Worm (Caenorhabditis elegans) whole organism, early embryonic: Measurements from ENCODE around the gene clec-207.

Source experiments
- B0310.2 ChIP-seq: sonication (generic microtip); optimal IDR thresholded peaks from 2 replicates; lab custom pipeline; 2016; ENCODE audit warnings: mild to moderate bottlenecking, missing genetic modification characterization, missing compliant biosample characterization
- F13C5.2 ChIP-seq: sonication (generic microtip); optimal IDR thresholded peaks from 2 replicates; lab custom pipeline; 2017; ENCODE audit warnings: mild to moderate bottlenecking, missing genetic modification characterization, inconsistent platforms, missing compliant biosample characterization
- aly-1 ChIP-seq: sonication (generic microtip); optimal IDR thresholded peaks from 2 replicates; lab custom pipeline; 2016; ENCODE audit warnings: missing genetic modification characterization, missing compliant biosample characterization
- ama-1 ChIP-seq: fragments of 150-350 bp; optimal IDR thresholded peaks from 2 replicates; lab custom pipeline; 2014
- ceh-13 ChIP-seq: fragments of 200-800 bp; sonication (Bioruptor generic); optimal IDR thresholded peaks from 2 replicates; lab custom pipeline; 2018; ENCODE audit warnings: mild to moderate bottlenecking, missing genetic modification characterization, missing compliant biosample characterization
- ceh-36 ChIP-seq: sonication (generic microtip); optimal IDR thresholded peaks from 2 replicates; lab custom pipeline; 2016; ENCODE audit warnings: missing genetic modification characterization, inconsistent platforms, missing compliant biosample characterization
- ets-7 ChIP-seq: sonication (generic microtip); optimal IDR thresholded peaks from 2 replicates; lab custom pipeline; 2016; ENCODE audit warnings: missing genotype, missing genetic modification characterization, missing compliant biosample characterization
- flt-1 ChIP-seq: fragments of 200-800 bp; sonication (Bioruptor generic); IDR thresholded peaks from 2 replicates; pipeline ENCODE4 v1.3.6; 2022; ENCODE audit warnings: missing genetic modification characterization, missing compliant biosample characterization
- hmbx-1 ChIP-seq: sonication (generic microtip); optimal IDR thresholded peaks from 2 replicates; lab custom pipeline; 2016; ENCODE audit warnings: mild to moderate bottlenecking, missing genetic modification characterization, missing compliant biosample characterization
- hmg-4 ChIP-seq: fragments of 200-800 bp; sonication (Bioruptor generic); optimal IDR thresholded peaks from 2 replicates; lab custom pipeline; 2018; ENCODE audit warnings: mild to moderate bottlenecking, missing genetic modification characterization, missing compliant biosample characterization
- hnd-1 ChIP-seq: sonication (generic microtip); optimal IDR thresholded peaks from 2 replicates; lab custom pipeline; 2016; ENCODE audit warnings: missing genetic modification characterization, missing compliant biosample characterization
- pes-1 ChIP-seq: fragments of 200-800 bp; sonication (Bioruptor generic); IDR thresholded peaks from 2 replicates; pipeline ENCODE4 v1.3.6; 2022; ENCODE audit warnings: missing genetic modification reagents, missing genetic modification characterization, missing compliant biosample characterization
- scrt-1 ChIP-seq: fragments of 200-800 bp; sonication (Bioruptor generic); IDR thresholded peaks from 2 replicates; pipeline ENCODE4 v1.3.6; 2022; ENCODE audit warnings: missing genetic modification characterization, missing compliant biosample characterization
- sea-1 ChIP-seq: fragments of 200-800 bp; sonication (Bioruptor generic); conservative IDR thresholded peaks from 2 replicates; pipeline ENCODE4 v1.3.6; 2022; ENCODE audit warnings: missing genetic modification characterization, missing compliant biosample characterization
- tbx-11 ChIP-seq: fragments of 200-800 bp; sonication (Bioruptor generic); IDR thresholded peaks from 2 replicates; pipeline ENCODE4 v1.3.6; 2022; ENCODE audit warnings: missing genetic modification characterization, missing compliant biosample characterization
- tbx-37 ChIP-seq: fragments of 200-800 bp; sonication (Bioruptor generic); conservative IDR thresholded peaks from 2 replicates; pipeline ENCODE4 v1.3.6; 2022; ENCODE audit warnings: missing genetic modification reagents, missing genetic modification characterization, missing compliant biosample characterization
- tra-4 ChIP-seq: sonication (generic microtip); optimal IDR thresholded peaks from 2 replicates; lab custom pipeline; 2017; ENCODE audit warnings: missing genetic modification characterization, missing compliant biosample characterization

clec-207 gene

DNA sequence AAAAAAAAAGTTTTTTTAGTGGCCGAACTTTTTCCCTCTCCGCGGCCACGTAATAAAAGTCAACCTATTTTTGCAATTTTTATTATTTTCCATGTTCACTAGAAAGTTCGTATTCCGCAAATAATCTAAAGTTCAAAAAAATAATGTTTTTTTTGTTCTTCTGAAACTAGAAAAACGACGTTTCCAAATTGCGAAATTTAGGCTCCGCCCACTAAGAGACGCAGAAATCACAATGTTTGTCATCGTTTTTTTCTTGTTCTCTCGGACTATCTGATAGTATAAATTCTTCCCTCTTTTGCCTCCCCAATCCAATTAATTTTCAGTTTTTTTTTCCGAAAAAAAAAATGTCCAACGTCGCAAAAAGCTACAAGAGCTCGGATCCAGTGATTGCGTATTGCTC, 38.5 kb upstream of the clec-207 start, which contains the start of gene comt-3:
comt-3 (plus strand) TSS at position 214 of the 400 bp plus-strand sequence.
- TF ChIP-seq ama-1 (no peak), scrt-1 (GFP tag; lab: Robert Waterston, UW) (no peak), F13C5.2 (tag; lab: Kevin White, UChicago) (no peak), pes-1 (GFP tag; lab: Robert Waterston, UW) (no peak), ceh-36 (no peak), aly-1 (no peak)

DNA sequence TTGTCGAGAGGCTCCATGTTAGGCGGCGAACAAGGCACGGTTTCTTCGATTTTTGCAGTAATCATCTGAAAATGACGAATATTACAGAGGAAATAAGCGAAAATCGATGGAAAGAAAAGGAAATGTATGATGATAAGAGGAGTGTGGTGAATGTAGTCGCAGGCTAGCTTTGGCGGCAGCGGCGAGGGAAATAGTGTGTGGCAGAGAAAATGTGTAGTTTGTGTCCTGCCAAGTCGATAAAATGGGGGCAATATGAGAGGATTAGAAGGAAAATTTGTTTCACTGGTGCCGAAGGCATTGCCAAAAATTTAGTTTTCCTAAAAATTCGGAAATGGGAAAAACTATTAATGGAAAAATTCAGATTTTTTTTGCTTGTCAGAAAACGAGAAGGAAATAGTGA, 29.1 kb upstream of the clec-207 start, which contains the start of gene nhr-86:
nhr-86 (minus strand) TSS at position 71 of the 400 bp plus-strand sequence.
- TF ChIP-seq sea-1 (GFP tag; lab: Robert Waterston, UW) (no peak), ceh-13 (GFP tag; lab: Kevin White, UChicago) (no peak), hmbx-1 (tag; lab: Kevin White, UChicago) (no peak), hmg-4 (GFP tag; lab: Kevin White, UChicago) (no peak), tbx-11 (GFP tag; lab: Robert Waterston, UW) (no peak), tra-4 (no peak), ama-1 (no peak), F13C5.2 (tag; lab: Kevin White, UChicago) (no peak)

DNA sequence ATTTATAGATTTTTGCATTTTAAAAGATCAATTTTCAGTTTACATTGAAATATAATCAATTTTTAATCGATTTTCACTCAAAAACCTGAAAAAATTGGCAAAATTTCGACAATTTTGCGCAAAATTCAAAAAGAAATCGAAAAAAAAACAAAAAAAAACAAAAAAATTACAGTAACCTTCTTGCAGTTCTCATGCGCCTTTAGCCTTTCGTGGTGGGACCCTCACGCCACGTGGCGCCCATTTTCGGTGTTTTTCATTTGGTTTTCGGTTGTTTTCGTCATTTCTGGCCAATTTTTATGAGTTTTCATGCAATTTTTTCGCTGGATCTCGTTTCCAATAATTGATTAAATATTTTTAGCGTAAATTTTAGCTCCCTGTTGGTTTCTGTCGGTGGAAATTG, 28.5 kb upstream of the clec-207 start:
- TF ChIP-seq F13C5.2 (tag; lab: Kevin White, UChicago) = no peak
- TF ChIP-seq hnd-1 (tag; lab: Kevin White, UChicago) = no peak
- TF ChIP-seq hmg-4 (GFP tag; lab: Kevin White, UChicago) = no peak
- no peak for TF ChIP-seq ets-7 (tag; lab: Kevin White, UChicago)
- no peak for TF ChIP-seq aly-1

DNA sequence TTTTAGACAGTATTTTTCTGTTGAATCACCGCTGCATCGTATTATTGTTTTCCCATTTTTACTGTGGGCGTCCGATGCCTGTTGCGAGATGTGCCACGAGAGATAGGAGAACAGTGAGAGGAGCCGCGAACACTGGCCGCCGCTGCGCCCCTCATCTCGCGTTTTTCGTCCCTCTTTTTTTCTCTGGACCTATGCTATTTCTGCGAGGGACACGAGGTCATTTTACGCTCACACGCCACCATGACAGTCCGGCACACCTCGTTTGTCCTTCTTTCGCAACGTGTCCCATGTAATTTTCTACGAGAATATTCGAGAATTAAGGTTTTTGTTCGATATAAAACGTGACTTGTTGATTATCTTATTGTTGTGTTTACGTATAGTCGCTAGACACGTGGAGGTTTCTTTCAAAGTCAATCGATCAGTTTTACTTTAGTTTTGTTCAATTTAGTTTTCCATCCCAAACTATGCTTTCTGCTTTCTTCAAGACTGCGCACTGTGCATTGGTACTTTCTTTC, 27.8 kb upstream of the clec-207 start, which contains the start of gene lbp-9:
lbp-9 (plus strand) TSS at position 465 of the 515 bp plus-strand sequence.
- no peak for TF ChIP-seq tra-4
- no peak for TF ChIP-seq hmg-4 (GFP tag; lab: Kevin White, UChicago)
- TF ChIP-seq hnd-1 (tag; lab: Kevin White, UChicago) = no peak
- no peak for TF ChIP-seq tbx-11 (GFP tag; lab: Robert Waterston, UW)
- no peak for TF ChIP-seq pes-1 (GFP tag; lab: Robert Waterston, UW)
- TF ChIP-seq ama-1 = no peak
- no peak for TF ChIP-seq ceh-13 (GFP tag; lab: Kevin White, UChicago)
- no peak for TF ChIP-seq sea-1 (GFP tag; lab: Robert Waterston, UW)
- TF ChIP-seq hmbx-1 (tag; lab: Kevin White, UChicago) = no peak
- no peak for TF ChIP-seq aly-1
- TF ChIP-seq tbx-37 (GFP tag; lab: Robert Waterston, UW) = no peak
- no peak for TF ChIP-seq ceh-36
- TF ChIP-seq ets-7 (tag; lab: Kevin White, UChicago) = no peak
- no peak for TF ChIP-seq flt-1

DNA sequence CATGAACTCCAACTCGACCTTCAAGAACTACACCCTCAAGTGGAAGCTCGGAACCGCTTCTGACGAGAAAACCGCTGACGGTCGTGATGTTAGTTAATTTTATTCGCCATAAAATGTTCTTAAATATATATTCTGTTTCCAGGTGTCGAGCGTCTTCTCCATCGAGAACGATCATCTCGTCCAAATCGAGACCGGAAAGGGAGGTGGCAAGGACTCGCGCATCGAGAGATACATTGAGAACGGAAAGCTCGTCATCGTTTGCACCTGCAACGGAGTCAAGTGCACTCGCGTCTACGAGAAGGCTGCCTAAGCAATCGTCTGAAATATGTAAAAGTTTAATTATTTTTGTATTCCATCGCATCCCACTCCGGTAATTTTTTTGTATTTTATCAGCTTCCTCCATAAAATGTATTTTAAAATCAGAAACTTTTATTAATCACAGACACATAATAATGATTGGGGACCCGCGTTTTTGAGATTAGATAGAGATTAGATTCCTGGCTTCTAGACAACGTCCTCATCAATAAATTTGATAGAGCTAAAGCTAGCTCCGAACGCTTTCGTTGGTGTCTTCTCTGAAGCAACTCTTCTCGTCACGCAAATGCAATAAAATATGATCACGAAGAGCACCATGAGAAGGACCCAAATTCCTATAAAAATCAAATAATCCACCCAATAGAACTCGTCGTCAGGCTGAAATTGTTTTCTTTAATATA, 27.0 kb upstream of the clec-207 start:
- TF ChIP-seq scrt-1 (GFP tag; lab: Robert Waterston, UW) = no peak
- TF ChIP-seq hnd-1 (tag; lab: Kevin White, UChicago) = no peak
- no peak for TF ChIP-seq ets-7 (tag; lab: Kevin White, UChicago)
- TF ChIP-seq ceh-36 = no peak
- TF ChIP-seq tra-4 = no peak
- no peak for TF ChIP-seq sea-1 (GFP tag; lab: Robert Waterston, UW)
- TF ChIP-seq pes-1 (GFP tag; lab: Robert Waterston, UW) = no peak
- TF ChIP-seq F13C5.2 (tag; lab: Kevin White, UChicago) = no peak
- TF ChIP-seq B0310.2 (tag; lab: Kevin White, UChicago) = no peak
- no peak for TF ChIP-seq tbx-37 (GFP tag; lab: Robert Waterston, UW)

DNA sequence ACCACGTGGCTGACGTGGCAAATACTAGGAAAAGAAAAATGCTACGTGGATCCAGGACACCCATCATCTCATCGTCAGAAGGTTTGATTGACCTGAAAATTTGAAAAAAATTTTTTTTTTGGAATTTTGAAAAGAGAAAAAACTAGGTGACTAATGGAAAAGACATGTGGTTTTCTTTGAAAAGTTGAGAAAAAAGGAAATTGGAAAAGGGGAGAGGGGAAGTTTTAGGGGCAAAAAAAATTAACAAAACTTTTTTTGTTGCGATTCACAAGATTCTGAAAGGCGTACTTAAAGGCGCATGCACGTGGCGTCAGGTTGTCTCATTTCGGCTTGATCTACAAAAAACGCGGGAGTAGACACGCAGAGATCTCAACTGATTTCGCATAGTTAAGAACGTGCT, 23.1 kb upstream of the clec-207 start, which contains the start of gene Y40B10A.9:
Y40B10A.9 (minus strand) TSS at position 101 of the 400 bp plus-strand sequence.
- no peak for TF ChIP-seq ama-1
- no peak for TF ChIP-seq aly-1
- TF ChIP-seq hmbx-1 (tag; lab: Kevin White, UChicago) = no peak
- TF ChIP-seq sea-1 (GFP tag; lab: Robert Waterston, UW) = no peak
- TF ChIP-seq ceh-36 = no peak
- no peak for TF ChIP-seq tbx-11 (GFP tag; lab: Robert Waterston, UW)
- TF ChIP-seq F13C5.2 (tag; lab: Kevin White, UChicago) = no peak
- TF ChIP-seq scrt-1 (GFP tag; lab: Robert Waterston, UW) = no peak
- no peak for TF ChIP-seq tra-4
- no peak for TF ChIP-seq tbx-37 (GFP tag; lab: Robert Waterston, UW)
- TF ChIP-seq ceh-13 (GFP tag; lab: Kevin White, UChicago) = no peak
- no peak for TF ChIP-seq hnd-1 (tag; lab: Kevin White, UChicago)
- TF ChIP-seq flt-1 = no peak
- no peak for TF ChIP-seq pes-1 (GFP tag; lab: Robert Waterston, UW)
- no peak for TF ChIP-seq B0310.2 (tag; lab: Kevin White, UChicago)
- no peak for TF ChIP-seq hmg-4 (GFP tag; lab: Kevin White, UChicago)
- no peak for TF ChIP-seq ets-7 (tag; lab: Kevin White, UChicago)

DNA sequence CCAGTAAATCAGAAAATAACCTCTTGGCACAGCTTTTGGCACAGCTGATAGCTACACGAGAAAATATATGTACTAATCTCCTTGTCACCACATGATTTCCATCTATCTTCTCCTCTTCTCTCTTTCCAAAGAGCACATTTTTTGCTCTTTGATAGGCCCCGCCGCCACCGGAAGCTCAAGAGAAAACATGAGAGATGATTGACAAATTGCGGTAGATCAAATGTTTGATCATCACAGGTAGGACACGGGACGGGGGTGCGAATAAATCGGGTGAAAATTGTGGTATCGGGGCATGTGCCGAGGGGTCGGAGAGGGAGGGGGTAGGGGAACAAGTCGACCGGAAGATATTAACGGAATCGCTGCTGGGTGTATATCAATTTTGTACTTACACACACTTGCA, 19.8 kb upstream of the clec-207 start:
- TF ChIP-seq ceh-36 = no peak
- no peak for TF ChIP-seq hnd-1 (tag; lab: Kevin White, UChicago)
- no peak for TF ChIP-seq flt-1
- TF ChIP-seq hmbx-1 (tag; lab: Kevin White, UChicago) = no peak
- TF ChIP-seq ceh-13 (GFP tag; lab: Kevin White, UChicago) = no peak
- TF ChIP-seq ets-7 (tag; lab: Kevin White, UChicago) = no peak
- no peak for TF ChIP-seq B0310.2 (tag; lab: Kevin White, UChicago)
- TF ChIP-seq pes-1 (GFP tag; lab: Robert Waterston, UW) = no peak
- no peak for TF ChIP-seq sea-1 (GFP tag; lab: Robert Waterston, UW)
- TF ChIP-seq scrt-1 (GFP tag; lab: Robert Waterston, UW) = no peak
- no peak for TF ChIP-seq ama-1
- TF ChIP-seq tbx-11 (GFP tag; lab: Robert Waterston, UW) = no peak
- TF ChIP-seq F13C5.2 (tag; lab: Kevin White, UChicago) = no peak
- TF ChIP-seq tbx-37 (GFP tag; lab: Robert Waterston, UW) = no peak
- TF ChIP-seq tra-4 = no peak
